Fruit fly (Drosophila melanogaster) whole organism, embryonic: ENCODE measurements around the gene CG43354.

Experiments used
- B-H2 ChIP-seq: fragments of 200-800 bp; sonication (Bioruptor generic); optimal IDR thresholded peaks from 2 replicates; lab custom pipeline; 2018; ENCODE audit warnings: missing biosample characterization, mild to moderate bottlenecking, missing genetic modification characterization
- Bgb ChIP-seq: fragments of 200-800 bp; sonication (Bioruptor generic); IDR thresholded peaks from 2 replicates; pipeline ENCODE4 v1.3.6; 2022; ENCODE audit warnings: missing biosample characterization, missing genetic modification characterization; ENCODE audit not compliant: partially characterized antibody
- CG10543 ChIP-seq: fragments of 200-800 bp; sonication (Bioruptor generic); optimal IDR thresholded peaks from 3 replicates; lab custom pipeline; 2017; ENCODE audit warnings: missing biosample characterization, mild to moderate bottlenecking, missing genetic modification characterization, moderate library complexity
- CG10979 ChIP-seq: fragments of 200-800 bp; sonication (Bioruptor generic); optimal IDR thresholded peaks from 2 replicates; lab custom pipeline; 2018; ENCODE audit warnings: missing biosample characterization, mild to moderate bottlenecking, missing genetic modification characterization, moderate library complexity
- CG11398 ChIP-seq: fragments of 200-800 bp; sonication (Bioruptor generic); optimal IDR thresholded peaks from 2 replicates; lab custom pipeline; 2016; ENCODE audit warnings: missing biosample characterization, missing genetic modification characterization
- CG12155 ChIP-seq: fragments of 200-800 bp; sonication (Bioruptor generic); optimal IDR thresholded peaks from 3 replicates; lab custom pipeline; 2016; ENCODE audit warnings: missing biosample characterization, missing genetic modification characterization
- CG12744 ChIP-seq: fragments of 200-800 bp; sonication (Bioruptor generic); optimal IDR thresholded peaks from 2 replicates; lab custom pipeline; 2016; ENCODE audit warnings: missing biosample characterization, missing genetic modification characterization
- CG14710 ChIP-seq: fragments of 200-800 bp; sonication (Bioruptor generic); optimal IDR thresholded peaks from 3 replicates; lab custom pipeline; 2019; ENCODE audit warnings: missing biosample characterization, mild to moderate bottlenecking, missing genetic modification characterization, moderate library complexity
- CG18599 ChIP-seq: fragments of 200-800 bp; sonication (Bioruptor generic); optimal IDR thresholded peaks from 3 replicates; lab custom pipeline; 2017; ENCODE audit warnings: missing biosample characterization, missing genetic modification characterization, mild to moderate bottlenecking, moderate library complexity, missing genetic modification reagents
- CG32767 ChIP-seq: fragments of 200-800 bp; sonication (Bioruptor generic); IDR thresholded peaks from 2 replicates; pipeline ENCODE4 v1.3.6; 2022; ENCODE audit warnings: missing biosample characterization, missing genetic modification characterization
- CG33213 ChIP-seq: fragments of 200-800 bp; sonication (Bioruptor generic); optimal IDR thresholded peaks from 3 replicates; lab custom pipeline; 2016; ENCODE audit warnings: missing biosample characterization, missing genetic modification characterization
- CG3847 ChIP-seq: fragments of 200-800 bp; sonication (Bioruptor generic); IDR thresholded peaks from 2 replicates; pipeline ENCODE4 v1.3.6; 2022; ENCODE audit warnings: missing biosample characterization, missing genetic modification characterization
- CG4730 ChIP-seq: fragments of 200-800 bp; sonication (Bioruptor generic); IDR thresholded peaks from 2 replicates; pipeline ENCODE4 v1.3.6; 2022; ENCODE audit warnings: missing biosample characterization, missing genetic modification characterization
- CG7357 ChIP-seq: fragments of 200-800 bp; sonication (Bioruptor generic); IDR thresholded peaks from 3 replicates; pipeline ENCODE4 v1.3.6; 2022; ENCODE audit warnings: missing biosample characterization, missing genetic modification characterization
- CG7963 ChIP-seq: fragments of 200-800 bp; sonication (Bioruptor generic); IDR thresholded peaks from 3 replicates; pipeline ENCODE4 v1.3.6; 2022; ENCODE audit warnings: missing biosample characterization, missing genetic modification characterization; ENCODE audit not compliant: partially characterized antibody
- CG8924 ChIP-seq: fragments of 200-800 bp; optimal IDR thresholded peaks from 3 replicates; lab custom pipeline; 2019; ENCODE audit warnings: missing biosample characterization, mild to moderate bottlenecking, missing genetic modification characterization, moderate library complexity
- CrebB ChIP-seq: fragments of 200-800 bp; sonication (Bioruptor generic); optimal IDR thresholded peaks from 3 replicates; lab custom pipeline; 2018; ENCODE audit warnings: missing biosample characterization, mild to moderate bottlenecking, missing genetic modification characterization
- Doc3 ChIP-seq: fragments of 200-800 bp; sonication (Bioruptor generic); IDR thresholded peaks from 3 replicates; pipeline ENCODE4 v1.3.6; 2022; ENCODE audit warnings: missing biosample characterization, missing genetic modification characterization; ENCODE audit not compliant: partially characterized antibody
- HLH4C ChIP-seq: fragments of 200-800 bp; sonication (Bioruptor generic); IDR thresholded peaks from 3 replicates; pipeline ENCODE4 v1.3.6; 2022; ENCODE audit warnings: missing biosample characterization, missing genetic modification characterization; ENCODE audit not compliant: partially characterized antibody
- HmgZ ChIP-seq: fragments of 200-800 bp; sonication (Bioruptor generic); optimal IDR thresholded peaks from 2 replicates; lab custom pipeline; 2018; ENCODE audit warnings: missing biosample characterization, mild to moderate bottlenecking, missing genetic modification characterization
- Hr3 ChIP-seq: fragments of 200-800 bp; sonication (Bioruptor generic); optimal IDR thresholded peaks from 3 replicates; lab custom pipeline; 2016; ENCODE audit warnings: missing biosample characterization, missing genetic modification characterization
- Oli ChIP-seq: fragments of 200-800 bp; sonication (Bioruptor generic); optimal IDR thresholded peaks from 2 replicates; lab custom pipeline; 2018; ENCODE audit warnings: missing biosample characterization, mild to moderate bottlenecking, missing genetic modification characterization, moderate library complexity
- Scr ChIP-seq: fragments of 200-800 bp; sonication (Bioruptor generic); IDR thresholded peaks from 2 replicates; pipeline ENCODE4 v1.3.6; 2022; ENCODE audit warnings: missing biosample characterization, missing genetic modification characterization; ENCODE audit not compliant: partially characterized antibody
- Sry-δ ChIP-seq: fragments of 200-800 bp; sonication (Bioruptor generic); optimal IDR thresholded peaks from 2 replicates; lab custom pipeline; 2016; ENCODE audit warnings: missing biosample characterization, missing genetic modification characterization
- Ssrp ChIP-seq: fragments of 200-800 bp; sonication (Bioruptor generic); optimal IDR thresholded peaks from 2 replicates; lab custom pipeline; 2018; ENCODE audit warnings: missing biosample characterization, mild to moderate bottlenecking, missing genetic modification characterization, moderate library complexity
- Xrp1 ChIP-seq: fragments of 200-800 bp; sonication (Bioruptor generic); IDR thresholded peaks from 2 replicates; pipeline ENCODE4 v1.3.6; 2022; ENCODE audit warnings: missing biosample characterization, missing genetic modification characterization
- amos ChIP-seq: fragments of 200-800 bp; sonication (Bioruptor generic); IDR thresholded peaks from 2 replicates; pipeline ENCODE4 v1.3.6; 2022; ENCODE audit warnings: missing biosample characterization, missing genetic modification characterization; ENCODE audit not compliant: partially characterized antibody
- ase ChIP-seq: fragments of 200-800 bp; sonication (Bioruptor generic); IDR thresholded peaks from 3 replicates; pipeline ENCODE4 v1.3.6; 2022; ENCODE audit warnings: missing biosample characterization, missing genetic modification characterization
- bsh ChIP-seq, 2 experiments: fragments of 200-800 bp; sonication (Bioruptor generic); optimal IDR thresholded peaks; 2 replicates each; lab custom pipeline; 2017 to 2018; ENCODE audit warnings: mild to moderate bottlenecking in 2 of 2, missing biosample characterization in 2 of 2, missing genetic modification characterization in 2 of 2, moderate library complexity in 1 of 2
- btn ChIP-seq: fragments of 200-800 bp; sonication (Bioruptor generic); optimal IDR thresholded peaks from 2 replicates; lab custom pipeline; 2016; ENCODE audit warnings: missing biosample characterization, missing genetic modification characterization
- cato ChIP-seq: fragments of 200-800 bp; sonication (Bioruptor generic); optimal IDR thresholded peaks from 2 replicates; lab custom pipeline; 2016; ENCODE audit warnings: missing biosample characterization, missing genetic modification characterization, borderline replicate concordance
- chinmo ChIP-seq: fragments of 200-800 bp; sonication (Bioruptor generic); IDR thresholded peaks from 4 replicates; pipeline ENCODE4 v1.3.6; 2022; ENCODE audit warnings: missing biosample characterization, missing genetic modification characterization; ENCODE audit not compliant: partially characterized antibody
- chm ChIP-seq: fragments of 200-800 bp; sonication (Bioruptor generic); IDR thresholded peaks from 2 replicates; pipeline ENCODE4 v1.3.6; 2022; ENCODE audit warnings: missing biosample characterization, missing genetic modification characterization
- crp ChIP-seq, 2 experiments: fragments of 200-800 bp; sonication (Bioruptor generic); optimal IDR thresholded peaks; 2 replicates in 1 of 2; 3 replicates in 1 of 2; lab custom pipeline; 2017; ENCODE audit warnings: missing biosample characterization in 2 of 2, missing genetic modification characterization in 2 of 2, mild to moderate bottlenecking in 1 of 2, moderate library complexity in 1 of 2
- disco-r ChIP-seq: fragments of 200-800 bp; sonication (Bioruptor generic); optimal IDR thresholded peaks from 2 replicates; lab custom pipeline; 2016; ENCODE audit warnings: missing biosample characterization, missing genetic modification characterization
- ewg ChIP-seq: fragments of 200-800 bp; sonication (Bioruptor generic); optimal IDR thresholded peaks from 3 replicates; lab custom pipeline; 2017; ENCODE audit warnings: mild to moderate bottlenecking, missing biosample characterization, missing genetic modification reagents, missing genetic modification characterization
- gfzf ChIP-seq: fragments of 200-800 bp; sonication (Bioruptor generic); optimal IDR thresholded peaks from 2 replicates; lab custom pipeline; 2016; ENCODE audit warnings: missing biosample characterization, mild to moderate bottlenecking, missing genetic modification characterization, moderate library complexity
- hkb ChIP-seq, 2 experiments: fragments of 200-800 bp in 1 of 2; fragments of >200 bp in 1 of 2; sonication (Bioruptor generic) in 1 of 2; IDR thresholded peaks in 1 of 2; optimal IDR thresholded peaks in 1 of 2; 2 replicates each; pipeline versions ENCODE4 v1.3.6 to Lab custom; 2017 to 2022; ENCODE audit warnings: missing biosample characterization in 1 of 2, missing genetic modification characterization in 1 of 2
- jing ChIP-seq: fragments of 200-800 bp; sonication (Bioruptor generic); optimal IDR thresholded peaks from 2 replicates; lab custom pipeline; 2018; ENCODE audit warnings: missing biosample characterization, mild to moderate bottlenecking, missing genetic modification characterization
- lbe ChIP-seq: fragments of 200-800 bp; sonication (Bioruptor generic); optimal IDR thresholded peaks from 2 replicates; lab custom pipeline; 2016; ENCODE audit warnings: missing biosample characterization, mild to moderate bottlenecking, missing genetic modification characterization
- lmd ChIP-seq: fragments of 200-800 bp; sonication (Bioruptor generic); IDR thresholded peaks from 2 replicates; pipeline ENCODE4 v1.3.6; 2022; ENCODE audit warnings: missing biosample characterization, missing genetic modification characterization
- nau ChIP-seq: fragments of 200-800 bp; sonication (Bioruptor generic); optimal IDR thresholded peaks from 3 replicates; lab custom pipeline; 2017; ENCODE audit warnings: missing biosample characterization, mild to moderate bottlenecking, missing genetic modification characterization, missing genetic modification reagents
- odd ChIP-seq: fragments of 200-800 bp; sonication (Bioruptor generic); optimal IDR thresholded peaks from 2 replicates; lab custom pipeline; 2017; ENCODE audit warnings: missing biosample characterization, mild to moderate bottlenecking, missing genetic modification characterization
- pho ChIP-seq: fragments of 200-800 bp; sonication (Bioruptor generic); optimal IDR thresholded peaks from 2 replicates; lab custom pipeline; 2016; ENCODE audit warnings: missing biosample characterization, missing genetic modification characterization
- scrt ChIP-seq: fragments of 200-800 bp; sonication (Bioruptor generic); optimal IDR thresholded peaks from 2 replicates; lab custom pipeline; 2018; ENCODE audit warnings: missing biosample characterization, mild to moderate bottlenecking, missing genetic modification characterization, moderate library complexity
- sens ChIP-seq: fragments of 200-800 bp; sonication (Bioruptor generic); peaks from one replicate; lab custom pipeline; 2016; ENCODE audit warnings: missing biosample characterization, missing genetic modification characterization
- stwl ChIP-seq: fragments of 200-800 bp; sonication (Bioruptor generic); optimal IDR thresholded peaks from 3 replicates; lab custom pipeline; 2018; ENCODE audit warnings: missing biosample characterization, mild to moderate bottlenecking, missing genetic modification characterization, moderate library complexity
- tna ChIP-seq: fragments of 200-800 bp; sonication (Bioruptor generic); IDR thresholded peaks from 2 replicates; pipeline ENCODE4 v1.3.6; 2022; ENCODE audit warnings: missing biosample characterization, missing genetic modification characterization; ENCODE audit not compliant: partially characterized antibody
- trem ChIP-seq: fragments of 200-800 bp; optimal IDR thresholded peaks from 3 replicates; lab custom pipeline; 2019; ENCODE audit warnings: missing biosample characterization, mild to moderate bottlenecking, missing genetic modification characterization, moderate library complexity

The CG43354 gene

DNA sequence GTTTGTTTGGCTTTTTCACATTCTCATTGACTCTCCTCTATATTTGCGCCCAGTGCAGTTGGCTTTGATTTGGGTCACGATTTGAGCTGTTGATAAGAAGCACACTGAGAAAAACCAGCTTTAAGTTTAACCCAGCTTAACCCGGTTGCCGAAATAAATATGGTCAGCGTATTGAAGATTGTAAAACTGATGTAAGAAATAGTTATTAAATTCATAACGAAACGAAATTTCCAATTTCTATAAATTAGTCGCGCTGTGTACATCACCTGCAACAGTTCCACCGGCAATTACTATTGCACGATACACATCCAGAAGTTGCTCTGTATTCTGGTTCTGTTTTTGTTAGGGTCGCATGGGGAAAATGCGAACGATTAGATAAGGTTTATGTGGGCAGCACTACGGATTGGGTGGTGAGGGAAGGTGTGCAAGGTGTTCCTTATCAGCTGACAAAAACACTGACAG is 15.9 kb upstream of the CG43354 start (continued):
- TF ChIP-seq Hr3 (peak; percentile 89), CG11398 (GFP tag; lab: Kevin White, UChicago) (peak; percentile 72), Xrp1 (GFP tag; lab: Robert Waterston, UW) (peak; percentile 88), CrebB (tag; lab: Kevin White, UChicago) (peak; percentile 76), CG4730 (GFP tag; lab: Robert Waterston, UW) (peak; percentile 73), CG33213 (GFP tag; lab: Kevin White, UChicago) (peak; percentile 63), bsh (GFP tag; optimal IDR thresholded peaks at IDR 0.05; lab: Kevin White, UChicago) (peak in 1 of 2 experiments; percentile 94), nau (GFP tag; lab: Kevin White, UChicago) (peak; percentile 78), jing (GFP tag; lab: Kevin White, UChicago) (peak; percentile 83), odd (GFP tag; lab: Kevin White, UChicago) (peak; percentile 57), Ssrp (tag; lab: Kevin White, UChicago) (peak; percentile 86), HmgZ (peak; percentile 79), disco-r (GFP tag; lab: Kevin White, UChicago) (peak; percentile 57), CG32767 (GFP tag; lab: Robert Waterston, UW) (peak; percentile 72), ase (GFP tag; lab: Robert Waterston, UW) (peak; percentile 77), CG14710 (peak; percentile 83), Sry-δ (GFP tag; lab: Kevin White, UChicago) (peak; percentile 49), CG18599 (GFP tag; lab: Kevin White, UChicago) (peak; percentile 81), amos (no peak), trem (tag; lab: Kevin White, UChicago) (peak; percentile 79), lbe (GFP tag; lab: Kevin White, UChicago) (no peak), chinmo (GFP tag; lab: Robert Waterston, UW) (peak; percentile 68; the same call in 1 of the 4 replicates), CG8924 (peak; percentile 82), lmd (peak; percentile 88), cato (GFP tag; lab: Kevin White, UChicago) (peak; percentile 71), CG7357 (GFP tag; lab: Robert Waterston, UW) (peak; percentile 70), CG12155 (GFP tag; lab: Kevin White, UChicago) (peak; percentile 72), hkb (optimal IDR thresholded peaks at IDR 0.05; lab: Kevin White, UChicago) (no peak), hkb (GFP tag; IDR thresholded peaks at IDR 0.05; lab: Robert Waterston, UW) (peak; percentile 91), Oli (tag; lab: Kevin White, UChicago) (peak; percentile 87), CG12744 (GFP tag; lab: Kevin White, UChicago) (peak; percentile 65)

DNA sequence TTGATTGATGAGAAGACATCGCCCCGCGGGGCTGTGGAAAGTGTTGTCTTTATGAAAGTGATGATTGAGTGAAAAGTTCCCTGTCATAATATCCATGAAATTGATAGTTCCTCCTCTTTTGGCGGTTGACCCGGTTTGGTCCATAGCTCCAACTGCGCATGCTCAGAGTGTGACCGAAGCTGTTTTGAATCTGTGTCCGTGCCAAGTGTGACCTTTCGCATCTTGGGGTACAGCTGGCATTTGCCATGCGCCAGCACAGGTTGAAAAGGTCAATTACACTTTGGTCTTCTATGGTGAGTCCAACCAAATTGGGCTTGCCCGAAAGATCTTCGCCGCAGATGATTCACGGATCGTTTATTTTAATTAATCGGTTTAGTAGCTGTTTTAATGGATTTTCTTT is 11.7 kb upstream of the CG43354 start:
- TF ChIP-seq chm (GFP tag; lab: Robert Waterston, UW) = peak; percentile 18; the same call in 1 of the 2 replicates
- TF ChIP-seq CG3847 = no peak
- peak; percentile 31; the same call in 1 of the 3 replicates for TF ChIP-seq CG7963 (GFP tag; lab: Robert Waterston, UW)
- no peak for TF ChIP-seq CG10979 (tag; lab: Kevin White, UChicago)
- peak; percentile 69 for TF ChIP-seq sens (GFP tag; lab: Kevin White, UChicago)
- TF ChIP-seq Doc3 (GFP tag; lab: Robert Waterston, UW) = peak; percentile 38; the same call in 2 of the 3 replicates
- TF ChIP-seq ewg (GFP tag; lab: Kevin White, UChicago) = peak; percentile 81
- TF ChIP-seq tna (GFP tag; lab: Robert Waterston, UW) = no peak
- TF ChIP-seq gfzf (GFP tag; lab: Kevin White, UChicago) = peak; percentile 49
- no peak for TF ChIP-seq btn (GFP tag; lab: Kevin White, UChicago)
- no peak for TF ChIP-seq scrt (GFP tag; lab: Kevin White, UChicago)
- peak; percentile 98 for TF ChIP-seq stwl
- 0 out of 2 replicates have a peak, but pooled peaks have one; percentile 9 for TF ChIP-seq Scr (GFP tag; lab: Robert Waterston, UW)
- TF ChIP-seq crp (GFP tag; optimal IDR thresholded peaks at IDR 0.05; lab: Kevin White, UChicago) = no peak
- no peak for TF ChIP-seq pho
- TF ChIP-seq Bgb (GFP tag; lab: Robert Waterston, UW) = peak; percentile 20; the same call in 1 of the 2 replicates
- TF ChIP-seq CG10543 (GFP tag; lab: Kevin White, UChicago) = no peak
- TF ChIP-seq B-H2 = no peak
- no peak for TF ChIP-seq HLH4C (GFP tag; lab: Robert Waterston, UW)
